Worm (Caenorhabditis elegans): ENCODE results near the gene fbxb-31.

DNA sequence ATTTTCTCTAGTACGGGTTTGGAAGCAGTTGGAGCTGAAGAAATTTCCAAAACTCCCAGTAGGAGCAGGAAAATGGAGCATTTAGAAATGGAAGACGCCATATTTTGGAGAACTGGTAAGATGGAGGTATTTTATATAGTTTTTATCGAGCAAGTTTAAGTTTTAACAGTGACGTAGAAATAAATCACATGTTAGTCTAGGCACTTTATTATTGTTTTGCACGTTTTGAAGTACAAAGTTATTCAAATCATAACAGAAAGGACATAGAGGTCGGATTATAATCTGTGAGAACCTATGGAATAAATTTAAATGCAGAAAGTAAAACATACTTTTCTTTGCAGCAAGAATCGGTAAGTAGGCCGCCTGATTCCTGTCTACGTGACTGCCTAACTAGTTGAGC is 24.7 kb upstream of the fbxb-31 start, which contains the start of gene F19B10.6:
- no peak for TF ChIP-seq pha-4 (tag; optimal IDR thresholded peaks at IDR 0.05)
- no peak for TF ChIP-seq nhr-28 (tag; optimal IDR thresholded peaks at IDR 0.05)
- TF ChIP-seq nhr-237 (tag; optimal IDR thresholded peaks at IDR 0.05), result no peak
- no peak for TF ChIP-seq mls-2 (tag; optimal IDR thresholded peaks at IDR 0.05)
